Fruit fly (Drosophila melanogaster): Measurements from ENCODE around the gene Rbcn-3A.

Rbcn-3A gene

DNA sequence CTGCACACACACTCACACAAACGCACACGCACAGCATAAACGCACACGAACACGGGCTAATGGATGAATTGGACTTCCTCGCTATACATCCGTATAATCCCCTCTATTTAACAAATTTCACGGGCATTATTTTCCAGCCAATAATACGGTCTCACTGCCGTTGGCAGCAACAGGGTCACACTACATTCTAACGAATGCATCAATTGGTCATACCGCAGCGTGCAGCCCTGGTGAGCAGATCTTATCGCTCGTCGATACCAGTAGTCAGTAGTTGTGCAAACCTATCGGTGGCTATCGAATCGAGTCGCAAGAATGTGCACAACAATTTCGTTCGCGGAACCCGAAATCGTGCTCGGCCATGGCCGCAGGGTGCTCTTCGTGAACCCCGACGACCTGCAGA lies 32.6 kb upstream of the Rbcn-3A start, which contains the start of the genes Top3beta and wuho (continued):
- TF ChIP-seq chinmo (GFP tag; IDR thresholded peaks at IDR 0.05; ENCODE audit: partially characterized antibody), result peak; percentile 85; the same call in 2 of the 4 replicates
- peak; percentile 81 for TF ChIP-seq CG33213 (GFP tag; optimal IDR thresholded peaks at IDR 0.05)
- no peak for TF ChIP-seq CG2875 (GFP tag; optimal IDR thresholded peaks at IDR 0.05)
- TF ChIP-seq CG3163 (GFP tag; optimal IDR thresholded peaks at IDR 0.05), result peak; percentile 61
- no peak for TF ChIP-seq CG7556 (GFP tag; optimal IDR thresholded peaks at IDR 0.05)
- peak; percentile 43 for TF ChIP-seq ems (GFP tag; optimal IDR thresholded peaks at IDR 0.05)
- TF ChIP-seq lab (GFP tag; optimal IDR thresholded peaks at IDR 0.05), result no peak
- peak; percentile 66; the same call in 1 of the 3 replicates for TF ChIP-seq CG11456 (GFP tag; IDR thresholded peaks at IDR 0.05)
- no peak for TF ChIP-seq CG3065 (GFP tag; optimal IDR thresholded peaks at IDR 0.05)
- peak; percentile 60 for TF ChIP-seq nerfin-1 (tag; optimal IDR thresholded peaks at IDR 0.05)
- TF ChIP-seq zfh2 (GFP tag; optimal IDR thresholded peaks at IDR 0.05), result peak; percentile 28
- peak; percentile 74 for TF ChIP-seq Nf-YC (tag; optimal IDR thresholded peaks at IDR 0.05)
- no peak for TF ChIP-seq psq (GFP tag; optimal IDR thresholded peaks at IDR 0.05)
- TF ChIP-seq kah (GFP tag; optimal IDR thresholded peaks at IDR 0.05), result peak; percentile 13
- TF ChIP-seq Deaf1 (tag; optimal IDR thresholded peaks at IDR 0.05), result peak; percentile 65
- peak; percentile 62 for TF ChIP-seq Lhr (GFP tag; optimal IDR thresholded peaks at IDR 0.05)
- peak; percentile 99 for TF ChIP-seq CG9797 (GFP tag; optimal IDR thresholded peaks at IDR 0.05)
- TF ChIP-seq CG2116 (GFP tag; optimal IDR thresholded peaks at IDR 0.05), result peak; percentile 86
- TF ChIP-seq B-H2 (GFP tag; optimal IDR thresholded peaks at IDR 0.05), result peak; percentile 62
- TF ChIP-seq CG11560 (tag; IDR thresholded peaks at IDR 0.05), result peak; percentile 28; the same call in 1 of the 3 replicates
- TF ChIP-seq CG12744 (GFP tag; optimal IDR thresholded peaks at IDR 0.05), result peak; percentile 4
- TF ChIP-seq trh (GFP tag; optimal IDR thresholded peaks at IDR 0.05), result no peak
- TF ChIP-seq Gug (GFP tag; IDR thresholded peaks at IDR 0.05), result no peak
- peak; percentile 44 for TF ChIP-seq CG10209 (GFP tag; optimal IDR thresholded peaks at IDR 0.05)
- TF ChIP-seq CG14710 (tag; optimal IDR thresholded peaks at IDR 0.05), result peak; percentile 74
- TF ChIP-seq mld (GFP tag; IDR thresholded peaks at IDR 0.05; ENCODE audit: partially characterized antibody), result peak; percentile 83
- peak; percentile 21 for TF ChIP-seq Camta (GFP tag; optimal IDR thresholded peaks at IDR 0.05)
- peak; percentile 59 for TF ChIP-seq CG3995 (GFP tag; optimal IDR thresholded peaks at IDR 0.05)
- TF ChIP-seq crp (GFP tag; optimal IDR thresholded peaks at IDR 0.05), result peak in 1 of 2 experiments; percentile 44
- TF ChIP-seq CG12219 (GFP tag; optimal IDR thresholded peaks at IDR 0.05), result no peak
- TF ChIP-seq hbn (GFP tag; IDR thresholded peaks at IDR 0.05; ENCODE audit: partially characterized antibody), result peak; percentile 63; the same call in 1 of the 2 replicates
- TF ChIP-seq al (GFP tag; IDR thresholded peaks at IDR 0.05), result no peak
- peak; percentile 66 for TF ChIP-seq BEAF-32 (GFP tag; optimal IDR thresholded peaks at IDR 0.05)
- TF ChIP-seq CG7357 (GFP tag; IDR thresholded peaks at IDR 0.05), result no peak
- TF ChIP-seq ci (GFP tag; IDR thresholded peaks at IDR 0.05), result peak; percentile 78
- TF ChIP-seq unc-4 (GFP tag; IDR thresholded peaks at IDR 0.05; ENCODE audit: partially characterized antibody), result peak; percentile 74
- TF ChIP-seq CG14860 (GFP tag; IDR thresholded peaks at IDR 0.05; ENCODE audit: partially characterized antibody), result peak; percentile 69
- peak; percentile 7 for TF ChIP-seq Mes4 (GFP tag; optimal IDR thresholded peaks at IDR 0.05)
- no peak for TF ChIP-seq CG17385 (GFP tag; optimal IDR thresholded peaks at IDR 0.05)
- TF ChIP-seq CG15479 (GFP tag; optimal IDR thresholded peaks at IDR 0.05), result peak; percentile 90
- TF ChIP-seq CG6689 (GFP tag; IDR thresholded peaks at IDR 0.05), result no peak
- TF ChIP-seq CG31441 (GFP tag; IDR thresholded peaks at IDR 0.05), result no peak
- peak; percentile 85 for TF ChIP-seq CG17186 (GFP tag; optimal IDR thresholded peaks at IDR 0.05)
- peak; percentile 55; the same call in 1 of the 2 replicates for TF ChIP-seq slbo (GFP tag; IDR thresholded peaks at IDR 0.05)
- TF ChIP-seq Dll (GFP tag; IDR thresholded peaks at IDR 0.05; ENCODE audit: partially characterized antibody), result peak; percentile 68; the same call in 3 of the 4 replicates
- TF ChIP-seq Hr51 (GFP tag; optimal IDR thresholded peaks at IDR 0.05), result peak in 1 of 2 experiments; percentile 28
- peak; percentile 57 for TF ChIP-seq maf-S (GFP tag; optimal IDR thresholded peaks at IDR 0.05)
- peak; percentile 62 for TF ChIP-seq ash1 (GFP tag; optimal IDR thresholded peaks at IDR 0.05)
- no peak for TF ChIP-seq Meics (GFP tag; optimal IDR thresholded peaks at IDR 0.05)
